Worm (Caenorhabditis elegans): ENCODE data around the gene F55B12.10.

The F55B12.10 gene

ce11 chrV:13862505-13862904 lies 23.0 kb downstream of the F55B12.10 start, which contains the start of gene srx-137:
Gene srx-137, plus strand, starts transcription at chrV:13862805.
- TF ChIP-seq K09A11.1 (tag; optimal IDR thresholded peaks at IDR 0.05; ENCODE audit: insufficient read depth) = no peak
- no peak for TF ChIP-seq fkh-10 (GFP tag; optimal IDR thresholded peaks at IDR 0.05)
- TF ChIP-seq ceh-48 (tag; optimal IDR thresholded peaks at IDR 0.05) = no peak
- no peak for TF ChIP-seq rnt-1 (tag; optimal IDR thresholded peaks at IDR 0.05)
- TF ChIP-seq ceh-31 (tag; optimal IDR thresholded peaks at IDR 0.05) = no peak
- TF ChIP-seq elt-4 (tag; optimal IDR thresholded peaks at IDR 0.05) = no peak
- no peak for TF ChIP-seq ama-1 (optimal IDR thresholded peaks at IDR 0.05)
- no peak for TF ChIP-seq ceh-9 (tag; optimal IDR thresholded peaks at IDR 0.05)
- TF ChIP-seq unc-42 (tag; optimal IDR thresholded peaks at IDR 0.05) = no peak
- TF ChIP-seq mec-3 (tag; optimal IDR thresholded peaks at IDR 0.05; ENCODE audit: borderline replicate concordance) = no peak
- TF ChIP-seq hlh-30 (tag; optimal IDR thresholded peaks at IDR 0.05; ENCODE audit: insufficient read depth) = no peak
- no peak for TF ChIP-seq pha-4 (tag; optimal IDR thresholded peaks at IDR 0.05)
- no peak for TF ChIP-seq ceh-24 (tag; optimal IDR thresholded peaks at IDR 0.05)
- no peak for TF ChIP-seq nhr-11 (tag; optimal IDR thresholded peaks at IDR 0.05)
- no peak for TF ChIP-seq gmeb-2 (tag; optimal IDR thresholded peaks at IDR 0.05)
- no peak for TF ChIP-seq dve-1 (tag; optimal IDR thresholded peaks at IDR 0.05)
- TF ChIP-seq hlh-13 (GFP tag; optimal IDR thresholded peaks at IDR 0.05) = no peak
- no peak for TF ChIP-seq unc-55 (GFP tag; optimal IDR thresholded peaks at IDR 0.05)

- no peak for TF ChIP-seq dmd-4 (tag; optimal IDR thresholded peaks at IDR 0.05; ENCODE audit: borderline replicate concordance)
- TF ChIP-seq ceh-24 (tag; optimal IDR thresholded peaks at IDR 0.05) = no peak
- TF ChIP-seq sdc-2 (tag; optimal IDR thresholded peaks at IDR 0.05) = no peak
- TF ChIP-seq K09A11.1 (tag; optimal IDR thresholded peaks at IDR 0.05; ENCODE audit: insufficient read depth) = no peak
- TF ChIP-seq syd-9 (tag; optimal IDR thresholded peaks at IDR 0.05) = no peak
- TF ChIP-seq fkh-6 (tag; optimal IDR thresholded peaks at IDR 0.05) = no peak
- no peak for TF ChIP-seq madf-2 (tag; optimal IDR thresholded peaks at IDR 0.05)
- no peak for TF ChIP-seq elt-2 (tag; optimal IDR thresholded peaks at IDR 0.05)
- no peak for TF ChIP-seq C08G9.2 (tag; optimal IDR thresholded peaks at IDR 0.05)
- no peak for TF ChIP-seq sox-2 (GFP tag; IDR thresholded peaks at IDR 0.05)
- TF ChIP-seq pat-9 (tag; optimal IDR thresholded peaks at IDR 0.05) = no peak
Observed at ce11 chrV:13863700-13864099, 24.2 kb downstream of the F55B12.10 start.

- TF ChIP-seq ceh-2 (tag; optimal IDR thresholded peaks at IDR 0.05) = no peak
- no peak for TF ChIP-seq ceh-30 (tag; optimal IDR thresholded peaks at IDR 0.05)
- no peak for TF ChIP-seq unc-55 (GFP tag; optimal IDR thresholded peaks at IDR 0.05)
- TF ChIP-seq mec-3 (tag; optimal IDR thresholded peaks at IDR 0.05; ENCODE audit: borderline replicate concordance) = no peak
- no peak for TF ChIP-seq F13H6.1 (tag; optimal IDR thresholded peaks at IDR 0.05)
- no peak for TF ChIP-seq C08G9.2 (tag; optimal IDR thresholded peaks at IDR 0.05)
Observed at ce11 chrV:13866353-13866752, 26.8 kb downstream of the F55B12.10 start, which contains the start of gene nhr-175. Gene nhr-175, plus strand, starts transcription at chrV:13866691.

- TF ChIP-seq gmeb-2 (tag; optimal IDR thresholded peaks at IDR 0.05) (peak; percentile 29), ceh-6 (GFP tag; optimal IDR thresholded peaks at IDR 0.05) (peak; percentile 51), pat-9 (tag; optimal IDR thresholded peaks at IDR 0.05) (peak; percentile 50), ceh-19 (GFP tag; optimal IDR thresholded peaks at IDR 0.05) (peak; percentile 51), lin-11 (tag; optimal IDR thresholded peaks at IDR 0.05) (peak; percentile 33)
Observed at ce11 chrV:13868886-13869285, 29.4 kb downstream of the F55B12.10 start.

- TF ChIP-seq sox-4 (tag; optimal IDR thresholded peaks at IDR 0.05) (no peak), unc-86 (tag; optimal IDR thresholded peaks at IDR 0.05) (no peak), pha-2 (tag; optimal IDR thresholded peaks at IDR 0.05) (no peak), mec-3 (tag; optimal IDR thresholded peaks at IDR 0.05; ENCODE audit: borderline replicate concordance) (no peak), F13H6.1 (tag; optimal IDR thresholded peaks at IDR 0.05) (no peak)
Observed at ce11 chrV:13869551-13869950, 30.0 kb downstream of the F55B12.10 start.
